Worm (Caenorhabditis elegans) whole organism, young adult: ENCODE data around the gene irk-3.

Source experiments
- Y53G8AR.9 ChIP-seq: fragments of 200-800 bp; sonication (Bioruptor generic); conservative IDR thresholded peaks from 2 replicates; pipeline ENCODE4 v1.3.6; 2022; ENCODE audit warnings: missing genetic modification reagents, missing genetic modification characterization, missing compliant biosample characterization
- ama-1 ChIP-seq, 3 experiments: fragments of 150-350 bp in 1 of 3; sonication (generic microtip) in 2 of 3; optimal IDR thresholded peaks; 2 replicates each; lab custom pipeline; 2014 to 2018; ENCODE audit warnings: missing biosample characterization in 2 of 3, missing genetic modification characterization in 2 of 3, missing genetic modification reagents in 2 of 3
- aptf-2 ChIP-seq: fragments of 200-800 bp; sonication (Bioruptor generic); conservative IDR thresholded peaks from 2 replicates; pipeline ENCODE4 v1.3.6; 2022; ENCODE audit warnings: missing genetic modification reagents, missing genetic modification characterization, missing compliant biosample characterization
- athp-1 ChIP-seq: sonication (generic microtip); optimal IDR thresholded peaks from 2 replicates; lab custom pipeline; 2017; ENCODE audit warnings: mild to moderate bottlenecking, missing genetic modification characterization, missing compliant biosample characterization
- ceh-27 ChIP-seq: fragments of 200-800 bp; sonication (Bioruptor generic); optimal IDR thresholded peaks from 2 replicates; lab custom pipeline; 2018; ENCODE audit warnings: mild to moderate bottlenecking, missing genetic modification characterization, moderate library complexity, missing compliant biosample characterization
- dpl-1 ChIP-seq: fragments of 150-350 bp; optimal IDR thresholded peaks from 2 replicates; lab custom pipeline; 2014; ENCODE audit warnings: missing biosample characterization, missing genetic modification reagents, missing genetic modification characterization
- hrde-1 ChIP-seq: sonication (generic microtip); optimal IDR thresholded peaks from 2 replicates; lab custom pipeline; 2016; ENCODE audit warnings: missing genetic modification characterization, mild to moderate bottlenecking, missing compliant biosample characterization, moderate library complexity, missing genotype, missing genetic modification reagents, borderline replicate concordance
- lir-1 ChIP-seq: fragments of 200-800 bp; sonication (Bioruptor generic); conservative IDR thresholded peaks from 2 replicates; pipeline ENCODE4 v1.3.6; 2022; ENCODE audit warnings: missing genetic modification reagents, missing genetic modification characterization, missing compliant biosample characterization
- snpc-4 ChIP-seq, 5 experiments: fragments of 150-350 bp in 1 of 5; sonication (generic microtip) in 4 of 5; optimal IDR thresholded peaks; 2 replicates each; lab custom pipeline; 2014 to 2018; ENCODE audit warnings: missing genetic modification characterization in 5 of 5, missing biosample characterization in 3 of 5, antibody characterized with exemption in 2 of 5, mild to moderate bottlenecking in 2 of 5, missing compliant biosample characterization in 2 of 5, missing genotype in 2 of 5, moderate library complexity in 2 of 5, missing genetic modification reagents in 1 of 5
- zim-3 ChIP-seq: sonication (generic microtip); optimal IDR thresholded peaks from 2 replicates; lab custom pipeline; 2017; ENCODE audit warnings: mild to moderate bottlenecking, missing genetic modification characterization, moderate library complexity, missing compliant biosample characterization
- ztf-26 ChIP-seq: sonication (generic microtip); optimal IDR thresholded peaks from 2 replicates; lab custom pipeline; 2017; ENCODE audit warnings: missing genetic modification characterization, missing compliant biosample characterization

- no peak for TF ChIP-seq ceh-27 (GFP tag; lab: Kevin White, UChicago)
- no peak for TF ChIP-seq zim-3 (tag; lab: Kevin White, UChicago)
- TF ChIP-seq aptf-2 (GFP tag; lab: Robert Waterston, UW): no peak
- no peak for TF ChIP-seq hrde-1 (tag; lab: Kevin White, UChicago)
- no peak for TF ChIP-seq Y53G8AR.9 (GFP tag; lab: Robert Waterston, UW)
- no peak for TF ChIP-seq lir-1 (GFP tag; lab: Robert Waterston, UW)
- TF ChIP-seq snpc-4 (GFP tag; optimal IDR thresholded peaks at IDR 0.05; lab: Kevin White, UChicago): no peak
- no peak for TF ChIP-seq snpc-4 (tag; optimal IDR thresholded peaks at IDR 0.05; lab: Kevin White, UChicago)
- TF ChIP-seq dpl-1 (GFP tag; lab: Kevin White, UChicago): no peak
- TF ChIP-seq ama-1 (optimal IDR thresholded peaks at IDR 0.05; lab: Kevin White, UChicago): no peak
- no peak for TF ChIP-seq ama-1 (GFP tag; optimal IDR thresholded peaks at IDR 0.05; lab: Kevin White, UChicago)
- no peak for TF ChIP-seq ztf-26 (tag; lab: Kevin White, UChicago)
- TF ChIP-seq athp-1 (tag; lab: Kevin White, UChicago): no peak
Observed at ce11 chrX:14309656-14310055, 60.6 kb downstream of the irk-3 start.
